Fruit fly (Drosophila melanogaster): ENCODE data around the gene CCT2.
A peak's percentile ranks its signal among the peaks of the same experiment; 100 is the strongest.

CCT2 gene

DNA sequence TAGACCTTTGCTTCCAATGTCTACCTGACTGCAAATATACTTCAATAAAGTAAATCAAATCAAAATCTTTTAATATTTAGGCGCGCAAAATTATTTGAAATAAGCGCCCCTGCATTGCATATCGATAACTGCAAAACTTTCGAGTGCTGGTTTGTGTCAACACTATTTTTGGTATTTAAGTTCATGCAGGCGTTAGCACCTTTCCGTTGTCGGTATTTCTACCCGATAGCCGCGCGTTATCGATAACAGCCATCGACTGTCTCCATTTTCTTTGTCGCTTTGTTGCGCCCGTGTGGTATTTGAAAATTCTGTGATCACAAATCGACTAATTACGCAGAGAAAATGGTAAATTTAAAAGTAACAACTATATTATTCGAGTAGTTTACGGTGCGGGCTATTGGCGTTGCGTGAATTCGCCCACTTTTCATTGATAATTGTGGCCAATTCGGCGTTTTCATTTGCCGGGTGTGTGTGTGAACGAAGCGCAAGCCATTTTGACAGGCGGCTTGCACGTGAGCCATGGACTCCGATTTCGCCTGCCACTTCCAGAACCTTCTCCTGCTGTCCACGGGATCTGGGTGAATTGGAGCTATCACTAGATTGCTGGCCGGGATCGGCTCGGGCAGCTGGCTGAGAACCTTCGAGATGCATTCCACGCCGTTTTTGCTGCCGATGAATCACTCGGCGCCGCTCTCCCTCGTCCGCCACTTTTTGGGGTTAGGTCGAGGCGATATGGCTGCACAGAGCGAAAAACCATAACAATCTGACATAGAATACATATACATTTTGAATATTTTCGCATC is at the start of gene CCT2:
Gene CCT2 (plus strand): TSS at position 260 of the 803 bp plus-strand sequence.
- TF ChIP-seq esn (GFP tag; optimal IDR thresholded peaks at IDR 0.05) (peak; percentile 3), Ets21C (GFP tag; optimal IDR thresholded peaks at IDR 0.05) (no peak), Eip78C (GFP tag) (peak; percentile 51), pdm3 (GFP tag; optimal IDR thresholded peaks at IDR 0.05) (no peak), achi (GFP tag; optimal IDR thresholded peaks at IDR 0.05) (peak; percentile 18), svp (GFP tag) (peak; percentile 88), fd85E (GFP tag; optimal IDR thresholded peaks at IDR 0.05) (no peak), CG6854 (GFP tag; optimal IDR thresholded peaks at IDR 0.05) (peak; percentile 23), Hr4 (GFP tag; optimal IDR thresholded peaks at IDR 0.05) (no peak), topi (GFP tag; optimal IDR thresholded peaks at IDR 0.05) (no peak), Ets96B (tag; optimal IDR thresholded peaks at IDR 0.05) (no peak), Sox14 (GFP tag; optimal IDR thresholded peaks at IDR 0.05) (peak; percentile 71)

- no peak for TF ChIP-seq topi (GFP tag; optimal IDR thresholded peaks at IDR 0.05)
These were observed 48.5 kb upstream of the CCT2 start for dm6 chrX:9040855-9041254.

dm6 chrX:9041789-9042456 is 47.4 kb upstream of the CCT2 start:
- TF ChIP-seq OdsH (GFP tag; optimal IDR thresholded peaks at IDR 0.05), result peak; percentile 50
- peak; percentile 63 for TF ChIP-seq pdm3 (GFP tag; optimal IDR thresholded peaks at IDR 0.05)
- TF ChIP-seq topi (GFP tag; optimal IDR thresholded peaks at IDR 0.05), result peak; percentile 66
- no peak for TF ChIP-seq CG9139 (GFP tag; optimal IDR thresholded peaks at IDR 0.05)
- peak; percentile 6 for TF ChIP-seq CG7368 (GFP tag; optimal IDR thresholded peaks at IDR 0.05)
- TF ChIP-seq fkh (GFP tag; optimal IDR thresholded peaks at IDR 0.05), result no peak
- peak; percentile 43 for TF ChIP-seq achi (GFP tag; optimal IDR thresholded peaks at IDR 0.05)
- TF ChIP-seq Hr38 (GFP tag; optimal IDR thresholded peaks at IDR 0.05), result no peak
- peak; percentile 82 for TF ChIP-seq CG32006 (GFP tag; optimal IDR thresholded peaks at IDR 0.05)
- peak; percentile 45 for TF ChIP-seq lz (GFP tag; optimal IDR thresholded peaks at IDR 0.05)
- TF ChIP-seq CG15336 (GFP tag; IDR thresholded peaks at IDR 0.05), result peak; percentile 69
- TF ChIP-seq CG16779 (tag; optimal IDR thresholded peaks at IDR 0.05), result no peak
- peak; percentile 58; the same call in 2 of the 3 replicates for TF ChIP-seq eg (GFP tag; IDR thresholded peaks at IDR 0.05)
- TF ChIP-seq Ets21C (GFP tag; optimal IDR thresholded peaks at IDR 0.05), result peak; percentile 8
- TF ChIP-seq Gug (GFP tag; IDR thresholded peaks at IDR 0.05), result no peak; the same call in 1 of the 2 replicates
- peak; percentile 22 for TF ChIP-seq CG3919 (GFP tag; optimal IDR thresholded peaks at IDR 0.05)
- peak; percentile 13 for TF ChIP-seq CG3032 (tag; optimal IDR thresholded peaks at IDR 0.05)
- peak; percentile 30 for TF ChIP-seq dac (GFP tag; optimal IDR thresholded peaks at IDR 0.05)
- no peak; the same call in 1 of the 3 replicates for TF ChIP-seq CG6163 (GFP tag; IDR thresholded peaks at IDR 0.05)
- TF ChIP-seq CG4318 (GFP tag; optimal IDR thresholded peaks at IDR 0.05), result peak; percentile 67
- TF ChIP-seq CG6854 (GFP tag; optimal IDR thresholded peaks at IDR 0.05), result no peak
- no peak for TF ChIP-seq CG1621 (tag; optimal IDR thresholded peaks at IDR 0.05)
- peak; percentile 7 to 55 for TF ChIP-seq ss (GFP tag; optimal IDR thresholded peaks at IDR 0.05)
- no peak for TF ChIP-seq dsx (GFP tag; optimal IDR thresholded peaks at IDR 0.05; ENCODE audit: poor library complexity, severe bottlenecking)
- TF ChIP-seq Lpt (GFP tag; optimal IDR thresholded peaks at IDR 0.05), result peak; percentile 5
- peak; percentile 33 for TF ChIP-seq CG8632 (GFP tag; optimal IDR thresholded peaks at IDR 0.05)
- TF ChIP-seq Sox15 (GFP tag; optimal IDR thresholded peaks at IDR 0.05), result peak; percentile 33
- TF ChIP-seq Sox102F (GFP tag; optimal IDR thresholded peaks at IDR 0.05), result peak; percentile 9
- no peak for TF ChIP-seq Blimp-1 (GFP tag; optimal IDR thresholded peaks at IDR 0.05)
- TF ChIP-seq fd85E (GFP tag; optimal IDR thresholded peaks at IDR 0.05), result no peak
- peak; percentile 33 for TF ChIP-seq spab (GFP tag; optimal IDR thresholded peaks at IDR 0.05)
- TF ChIP-seq net (GFP tag; optimal IDR thresholded peaks at IDR 0.05), result peak; percentile 29
- TF ChIP-seq CG8119 (GFP tag; IDR thresholded peaks at IDR 0.05), result peak; percentile 73
- peak; percentile 39 for TF ChIP-seq Hr39 (GFP tag; optimal IDR thresholded peaks at IDR 0.05)
- TF ChIP-seq esn (GFP tag; optimal IDR thresholded peaks at IDR 0.05), result peak; percentile 56
- TF ChIP-seq fd59A (GFP tag; optimal IDR thresholded peaks at IDR 0.05), result peak; percentile 28
- peak; percentile 33 for TF ChIP-seq cyc (GFP tag; optimal IDR thresholded peaks at IDR 0.05)
- no peak for TF ChIP-seq CG11902 (GFP tag; optimal IDR thresholded peaks at IDR 0.05)
- peak; percentile 48 for TF ChIP-seq Sox14 (GFP tag; optimal IDR thresholded peaks at IDR 0.05)
- peak; percentile 61 for TF ChIP-seq Met (GFP tag; optimal IDR thresholded peaks at IDR 0.05)
